Worm (Caenorhabditis elegans): ENCODE data around the gene F49C12.3.

F49C12.3 gene

ce11 chrIV:9300127-9300526 is at the start of gene F49C12.3:
TSS of gene F49C12.3 (plus strand) at chrIV:9300427.
- no peak for TF ChIP-seq ceh-13 (GFP tag; optimal IDR thresholded peaks at IDR 0.05)
- TF ChIP-seq aly-1 (tag; optimal IDR thresholded peaks at IDR 0.05): no peak
- TF ChIP-seq ama-1 (optimal IDR thresholded peaks at IDR 0.05): no peak
- TF ChIP-seq tbx-37 (GFP tag; conservative IDR thresholded peaks at IDR 0.05): no peak

ce11 chrIV:9251079-9251478 is 49.1 kb upstream of the F49C12.3 start, which contains the start of gene Y11D7A.8:
TSS of gene Y11D7A.8 (plus strand) at chrIV:9251379.
- TF ChIP-seq hnd-1 (tag; optimal IDR thresholded peaks at IDR 0.05) (no peak), ceh-13 (GFP tag; optimal IDR thresholded peaks at IDR 0.05) (no peak), scrt-1 (GFP tag; IDR thresholded peaks at IDR 0.05) (no peak), sea-1 (GFP tag; conservative IDR thresholded peaks at IDR 0.05) (no peak), B0310.2 (tag; optimal IDR thresholded peaks at IDR 0.05) (no peak), aly-1 (tag; optimal IDR thresholded peaks at IDR 0.05) (no peak), F13C5.2 (tag; optimal IDR thresholded peaks at IDR 0.05) (no peak), tra-4 (tag; optimal IDR thresholded peaks at IDR 0.05) (no peak), flt-1 (GFP tag; IDR thresholded peaks at IDR 0.05) (no peak), hmbx-1 (tag; optimal IDR thresholded peaks at IDR 0.05) (no peak), tbx-37 (GFP tag; conservative IDR thresholded peaks at IDR 0.05) (no peak)

ce11 chrIV:9256017-9256416 is 44.2 kb upstream of the F49C12.3 start, which contains the start of gene Y11D7A.9:
TSS of gene Y11D7A.9 (minus strand) at chrIV:9256117.
- TF ChIP-seq pes-1 (GFP tag; IDR thresholded peaks at IDR 0.05): no peak
- no peak for TF ChIP-seq B0310.2 (tag; optimal IDR thresholded peaks at IDR 0.05)
- no peak for TF ChIP-seq F13C5.2 (tag; optimal IDR thresholded peaks at IDR 0.05)
- no peak for TF ChIP-seq sea-1 (GFP tag; conservative IDR thresholded peaks at IDR 0.05)
- no peak for TF ChIP-seq tra-4 (tag; optimal IDR thresholded peaks at IDR 0.05)
- TF ChIP-seq hnd-1 (tag; optimal IDR thresholded peaks at IDR 0.05): no peak
- TF ChIP-seq flt-1 (GFP tag; IDR thresholded peaks at IDR 0.05): no peak
- no peak for TF ChIP-seq aly-1 (tag; optimal IDR thresholded peaks at IDR 0.05)
- TF ChIP-seq ets-7 (tag; optimal IDR thresholded peaks at IDR 0.05): no peak
- TF ChIP-seq scrt-1 (GFP tag; IDR thresholded peaks at IDR 0.05): no peak
- no peak for TF ChIP-seq tbx-11 (GFP tag; IDR thresholded peaks at IDR 0.05)
- no peak for TF ChIP-seq hmg-4 (GFP tag; optimal IDR thresholded peaks at IDR 0.05)
- TF ChIP-seq ceh-13 (GFP tag; optimal IDR thresholded peaks at IDR 0.05): no peak
- no peak for TF ChIP-seq ama-1 (optimal IDR thresholded peaks at IDR 0.05)
- no peak for TF ChIP-seq hmbx-1 (tag; optimal IDR thresholded peaks at IDR 0.05)
- no peak for TF ChIP-seq ceh-36 (tag; optimal IDR thresholded peaks at IDR 0.05)
- no peak for TF ChIP-seq tbx-37 (GFP tag; conservative IDR thresholded peaks at IDR 0.05)

- TF ChIP-seq ets-7 (tag; optimal IDR thresholded peaks at IDR 0.05) (no peak), tra-4 (tag; optimal IDR thresholded peaks at IDR 0.05) (no peak), hmg-4 (GFP tag; optimal IDR thresholded peaks at IDR 0.05) (no peak), aly-1 (tag; optimal IDR thresholded peaks at IDR 0.05) (no peak), F13C5.2 (tag; optimal IDR thresholded peaks at IDR 0.05) (no peak), hmbx-1 (tag; optimal IDR thresholded peaks at IDR 0.05) (no peak), hnd-1 (tag; optimal IDR thresholded peaks at IDR 0.05) (no peak), tbx-11 (GFP tag; IDR thresholded peaks at IDR 0.05) (no peak)
These were observed 43.4 kb upstream of the F49C12.3 start for ce11 chrIV:9256865-9257264.

- TF ChIP-seq ama-1 (optimal IDR thresholded peaks at IDR 0.05): no peak
- no peak for TF ChIP-seq scrt-1 (GFP tag; IDR thresholded peaks at IDR 0.05)
These were observed 41.7 kb upstream of the F49C12.3 start for ce11 chrIV:9258547-9258946.

- TF ChIP-seq ets-7 (tag; optimal IDR thresholded peaks at IDR 0.05) (no peak), tbx-11 (GFP tag; IDR thresholded peaks at IDR 0.05) (no peak), ceh-36 (tag; optimal IDR thresholded peaks at IDR 0.05) (no peak), pes-1 (GFP tag; IDR thresholded peaks at IDR 0.05) (no peak), tbx-37 (GFP tag; conservative IDR thresholded peaks at IDR 0.05) (no peak), ceh-13 (GFP tag; optimal IDR thresholded peaks at IDR 0.05) (no peak), scrt-1 (GFP tag; IDR thresholded peaks at IDR 0.05) (no peak), hmg-4 (GFP tag; optimal IDR thresholded peaks at IDR 0.05) (no peak), hmbx-1 (tag; optimal IDR thresholded peaks at IDR 0.05) (no peak), hnd-1 (tag; optimal IDR thresholded peaks at IDR 0.05) (no peak), B0310.2 (tag; optimal IDR thresholded peaks at IDR 0.05) (no peak), ama-1 (optimal IDR thresholded peaks at IDR 0.05) (no peak), tra-4 (tag; optimal IDR thresholded peaks at IDR 0.05) (no peak), aly-1 (tag; optimal IDR thresholded peaks at IDR 0.05) (no peak), flt-1 (GFP tag; IDR thresholded peaks at IDR 0.05) (no peak)
These were observed 40.5 kb upstream of the F49C12.3 start, which contains the start of gene Y11D7A.10 for ce11 chrIV:9259687-9260086. TSS of gene Y11D7A.10 (minus strand) at chrIV:9259768.

ce11 chrIV:9260334-9260733 is 39.9 kb upstream of the F49C12.3 start:
- no peak for TF ChIP-seq ets-7 (tag; optimal IDR thresholded peaks at IDR 0.05)
- no peak for TF ChIP-seq hnd-1 (tag; optimal IDR thresholded peaks at IDR 0.05)
- TF ChIP-seq tbx-37 (GFP tag; conservative IDR thresholded peaks at IDR 0.05): no peak
- TF ChIP-seq scrt-1 (GFP tag; IDR thresholded peaks at IDR 0.05): no peak
- TF ChIP-seq aly-1 (tag; optimal IDR thresholded peaks at IDR 0.05): no peak
- no peak for TF ChIP-seq hmg-4 (GFP tag; optimal IDR thresholded peaks at IDR 0.05)
- TF ChIP-seq ama-1 (optimal IDR thresholded peaks at IDR 0.05): no peak
- no peak for TF ChIP-seq ceh-36 (tag; optimal IDR thresholded peaks at IDR 0.05)
- TF ChIP-seq hmbx-1 (tag; optimal IDR thresholded peaks at IDR 0.05): no peak
- no peak for TF ChIP-seq F13C5.2 (tag; optimal IDR thresholded peaks at IDR 0.05)
- TF ChIP-seq flt-1 (GFP tag; IDR thresholded peaks at IDR 0.05): no peak
- no peak for TF ChIP-seq tbx-11 (GFP tag; IDR thresholded peaks at IDR 0.05)
- TF ChIP-seq tra-4 (tag; optimal IDR thresholded peaks at IDR 0.05): no peak
- no peak for TF ChIP-seq ceh-13 (GFP tag; optimal IDR thresholded peaks at IDR 0.05)

- TF ChIP-seq F13C5.2 (tag; optimal IDR thresholded peaks at IDR 0.05) (no peak), ets-7 (tag; optimal IDR thresholded peaks at IDR 0.05) (no peak), ceh-36 (tag; optimal IDR thresholded peaks at IDR 0.05) (no peak), hnd-1 (tag; optimal IDR thresholded peaks at IDR 0.05) (no peak), tra-4 (tag; optimal IDR thresholded peaks at IDR 0.05) (no peak), scrt-1 (GFP tag; IDR thresholded peaks at IDR 0.05) (no peak), tbx-37 (GFP tag; conservative IDR thresholded peaks at IDR 0.05) (no peak), B0310.2 (tag; optimal IDR thresholded peaks at IDR 0.05) (no peak), sea-1 (GFP tag; conservative IDR thresholded peaks at IDR 0.05) (no peak), hmbx-1 (tag; optimal IDR thresholded peaks at IDR 0.05) (no peak), pes-1 (GFP tag; IDR thresholded peaks at IDR 0.05) (no peak), flt-1 (GFP tag; IDR thresholded peaks at IDR 0.05) (no peak), hmg-4 (GFP tag; optimal IDR thresholded peaks at IDR 0.05) (no peak)
These were observed 39.4 kb upstream of the F49C12.3 start for ce11 chrIV:9260826-9261225.
